Fruit fly (Drosophila melanogaster): ENCODE results near the gene Tmem43.

The Tmem43 gene

dm6 chr3L:7909695-7910463 is 5.0 kb downstream of the Tmem43 start:
- TF ChIP-seq CG8478 (optimal IDR thresholded peaks at IDR 0.05): no peak
- no peak for TF ChIP-seq CTCF (optimal IDR thresholded peaks at IDR 0.05)

DNA sequence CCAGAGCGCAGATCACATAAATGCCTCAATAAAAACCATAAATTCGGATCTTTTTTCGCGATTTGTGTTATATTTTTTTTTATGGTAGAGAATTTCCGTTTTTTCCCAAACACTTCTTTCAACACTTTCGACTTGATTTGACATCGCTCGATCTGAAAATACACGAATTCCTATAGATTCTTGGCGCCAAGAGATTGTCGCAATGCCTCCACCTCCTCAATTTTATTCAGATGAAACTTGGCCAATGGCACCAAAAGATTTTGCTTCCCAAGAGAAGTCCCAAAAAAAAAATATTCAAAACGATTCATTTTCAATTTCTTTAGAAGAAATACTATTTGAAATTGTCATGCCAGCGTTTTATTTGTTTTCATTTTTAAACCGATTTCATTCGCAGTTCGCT is 10.4 kb downstream of the Tmem43 start:
- TF ChIP-seq CG8478 (optimal IDR thresholded peaks at IDR 0.05): no peak
- TF ChIP-seq CTCF (optimal IDR thresholded peaks at IDR 0.05): no peak

DNA sequence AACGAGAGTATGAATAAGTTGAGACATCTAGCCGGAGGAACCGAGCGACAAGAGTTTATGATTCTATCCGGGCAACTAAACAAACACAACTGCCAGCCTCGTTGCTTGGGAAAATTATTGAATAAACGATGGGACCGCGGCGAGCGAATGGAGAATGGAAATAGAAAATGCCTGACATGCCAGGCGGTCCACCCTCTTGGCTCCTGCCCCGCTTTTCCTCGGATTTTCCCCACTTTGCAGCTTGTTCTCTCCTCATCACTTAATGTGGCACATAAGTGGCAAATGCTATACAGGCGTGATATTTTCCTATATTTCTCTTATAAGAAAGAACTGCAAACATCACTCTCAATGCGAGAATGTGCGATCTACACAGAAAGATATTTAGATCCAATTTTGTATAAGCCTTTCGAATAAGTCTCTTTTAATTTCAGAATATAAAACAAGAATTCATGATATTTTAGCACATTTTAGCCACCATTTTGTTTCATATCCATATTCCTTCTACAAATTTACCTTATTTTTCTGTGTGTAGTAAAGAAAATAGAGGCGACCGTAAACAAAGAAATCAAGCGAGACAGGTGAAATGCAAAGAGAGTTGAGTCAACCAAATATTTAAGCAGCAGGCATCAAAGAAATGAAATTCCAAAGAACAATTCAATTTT is 11.3 kb downstream of the Tmem43 start:
- TF ChIP-seq CG8478 (optimal IDR thresholded peaks at IDR 0.05) (no peak), CTCF (optimal IDR thresholded peaks at IDR 0.05) (no peak)

- no peak for TF ChIP-seq CTCF (optimal IDR thresholded peaks at IDR 0.05)
- TF ChIP-seq CG8478 (optimal IDR thresholded peaks at IDR 0.05): no peak
Measured at dm6 chr3L:7894580-7894979, 20.3 kb downstream of the Tmem43 start, which contains the start of gene eIF4E5. Gene eIF4E5 (plus strand): TSS chr3L:7894880.

DNA sequence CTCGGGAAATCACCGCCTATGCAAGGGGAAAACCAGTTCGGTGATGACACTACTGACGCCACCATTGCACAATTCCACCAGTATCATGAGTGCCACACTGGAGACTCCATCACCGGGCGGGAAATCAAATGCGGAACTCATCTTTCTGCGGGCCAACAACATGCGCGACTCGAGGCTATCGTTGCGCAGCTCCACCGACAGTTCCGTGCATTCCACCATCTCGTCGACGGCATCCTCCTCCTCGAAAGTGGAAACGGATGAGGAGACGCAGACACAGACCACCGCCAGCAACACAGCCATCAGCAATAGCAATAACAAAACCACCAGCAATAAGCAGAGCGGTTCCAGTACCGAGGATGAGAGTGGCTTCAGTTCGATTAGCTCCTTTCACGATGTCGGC is 21.1 kb downstream of the Tmem43 start:
- no peak for TF ChIP-seq CG8478 (optimal IDR thresholded peaks at IDR 0.05)
- TF ChIP-seq CTCF (optimal IDR thresholded peaks at IDR 0.05): no peak

dm6 chr3L:7890567-7890966 is 24.4 kb downstream of the Tmem43 start:
- no peak for TF ChIP-seq CG8478 (optimal IDR thresholded peaks at IDR 0.05)
- TF ChIP-seq CTCF (optimal IDR thresholded peaks at IDR 0.05): no peak

DNA sequence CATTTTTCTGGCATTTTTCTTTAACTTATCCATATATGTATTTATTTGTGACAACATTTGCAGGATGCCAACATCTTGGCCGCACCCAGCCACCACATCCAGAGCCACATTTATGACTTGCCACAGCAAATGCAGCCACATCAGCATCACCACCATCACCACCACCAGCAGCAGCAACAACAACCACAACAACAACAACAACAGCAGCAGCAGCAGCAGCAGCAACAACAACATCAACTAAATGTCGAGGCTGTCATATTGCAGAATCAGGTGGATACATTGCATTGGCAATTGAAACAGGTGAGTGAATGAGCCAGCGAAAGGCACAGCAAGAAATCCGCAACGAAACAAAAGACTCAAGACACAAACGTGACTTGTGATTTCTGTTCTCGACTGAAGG is 24.9 kb downstream of the Tmem43 start:
- no peak for TF ChIP-seq CTCF (optimal IDR thresholded peaks at IDR 0.05)
- no peak for TF ChIP-seq CG8478 (optimal IDR thresholded peaks at IDR 0.05)

DNA sequence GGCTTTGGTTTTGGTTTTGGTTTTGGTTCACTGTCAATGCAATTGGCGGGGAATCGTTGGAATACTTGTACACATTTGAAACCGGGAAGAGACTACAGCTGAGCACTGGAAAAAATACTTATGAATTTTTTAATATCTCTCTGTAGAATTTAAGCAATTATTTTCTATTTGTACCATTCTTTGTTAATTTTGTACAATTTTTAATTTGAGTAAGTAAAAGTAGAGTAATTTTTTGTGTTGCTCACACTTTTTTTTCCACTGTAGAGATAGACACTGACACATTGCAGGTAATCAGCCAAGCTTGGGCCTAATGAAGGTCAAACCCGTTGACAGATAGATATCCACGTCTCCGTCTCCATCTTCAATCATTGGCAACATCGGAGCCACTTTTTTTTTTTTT is 31.6 kb downstream of the Tmem43 start:
- TF ChIP-seq CTCF (optimal IDR thresholded peaks at IDR 0.05): no peak
- TF ChIP-seq CG8478 (optimal IDR thresholded peaks at IDR 0.05): no peak

dm6 chr3L:7882105-7882504 is 32.8 kb downstream of the Tmem43 start:
- no peak for TF ChIP-seq CTCF (optimal IDR thresholded peaks at IDR 0.05)

- TF ChIP-seq CTCF (optimal IDR thresholded peaks at IDR 0.05): no peak
Measured at dm6 chr3L:7881127-7881526, 33.8 kb downstream of the Tmem43 start.

dm6 chr3L:7879616-7880015 is 35.3 kb downstream of the Tmem43 start:
- no peak for TF ChIP-seq CG8478 (optimal IDR thresholded peaks at IDR 0.05)
- no peak for TF ChIP-seq CTCF (optimal IDR thresholded peaks at IDR 0.05)

DNA sequence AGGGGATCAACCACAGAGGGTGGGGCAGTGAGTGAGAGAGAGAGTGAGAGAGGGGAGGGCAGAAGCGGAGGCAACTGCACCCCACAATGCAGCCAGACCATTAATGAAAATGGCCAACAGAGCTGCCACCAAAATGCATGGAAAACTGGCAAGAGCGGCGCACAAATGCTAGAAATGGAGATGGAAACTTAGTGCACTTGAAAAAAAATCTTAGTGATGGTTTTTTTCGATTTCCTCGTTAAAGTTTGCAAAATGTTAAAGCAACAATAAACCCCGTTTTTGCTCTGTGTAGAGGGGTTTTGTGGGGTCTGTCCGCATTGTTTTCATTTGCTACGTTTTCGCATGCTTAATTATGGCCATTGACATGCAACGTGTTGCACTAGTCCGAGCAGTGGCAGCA is 37.5 kb downstream of the Tmem43 start:
- TF ChIP-seq CG8478 (optimal IDR thresholded peaks at IDR 0.05) (no peak), CTCF (optimal IDR thresholded peaks at IDR 0.05) (no peak)

DNA sequence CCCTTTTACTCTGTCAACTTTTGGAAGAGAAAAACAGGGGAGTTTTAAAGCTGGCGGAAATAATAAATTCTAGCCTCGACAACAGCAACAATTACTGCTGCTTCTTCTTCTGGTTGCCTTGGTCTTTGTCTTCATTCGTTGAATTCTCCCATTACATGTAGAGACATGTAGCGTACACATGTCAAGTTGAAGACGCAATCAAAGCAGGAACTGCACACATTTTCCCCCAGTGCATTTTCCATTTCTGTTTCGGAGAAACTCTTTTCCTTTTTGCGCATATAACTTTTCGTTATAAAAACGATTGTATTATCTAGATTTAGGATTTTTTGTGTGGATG is 38.6 kb downstream of the Tmem43 start:
- no peak for TF ChIP-seq CTCF (optimal IDR thresholded peaks at IDR 0.05)
- no peak for TF ChIP-seq CG8478 (optimal IDR thresholded peaks at IDR 0.05)

dm6 chr3L:7875606-7876366 is 39.1 kb downstream of the Tmem43 start:
- TF ChIP-seq CTCF (optimal IDR thresholded peaks at IDR 0.05) (no peak), CG8478 (optimal IDR thresholded peaks at IDR 0.05) (no peak)

dm6 chr3L:7874507-7874906 is 40.4 kb downstream of the Tmem43 start:
- no peak for TF ChIP-seq CTCF (optimal IDR thresholded peaks at IDR 0.05)
- TF ChIP-seq CG8478 (optimal IDR thresholded peaks at IDR 0.05): no peak

DNA sequence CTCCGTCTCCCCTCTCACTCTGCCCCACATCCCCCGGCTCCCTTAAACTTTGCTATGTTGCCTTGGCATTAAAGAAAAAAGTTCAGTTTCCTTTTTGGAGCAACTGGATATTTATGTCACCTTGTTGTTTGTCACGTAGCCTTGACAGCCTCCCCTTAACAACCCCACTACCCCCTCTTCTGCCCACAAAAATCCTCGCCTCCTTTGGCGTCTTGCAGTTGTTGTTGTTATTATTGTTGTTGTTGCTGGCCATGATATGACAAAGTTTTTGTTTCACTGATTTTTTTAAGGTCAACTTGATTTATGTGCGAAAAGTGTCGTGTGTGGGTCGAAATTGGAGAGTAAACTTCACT is 44.6 kb downstream of the Tmem43 start:
- no peak for TF ChIP-seq CTCF (optimal IDR thresholded peaks at IDR 0.05)
- TF ChIP-seq CG8478 (optimal IDR thresholded peaks at IDR 0.05): no peak

All from S2 (cell line).